Worm (Caenorhabditis elegans) whole organism, late embryonic: Measurements from ENCODE around the gene F44D12.2.

Source experiments
- C08G9.2 ChIP-seq: sonication (generic microtip); optimal IDR thresholded peaks from 2 replicates; lab custom pipeline; 2016; ENCODE audit warnings: mild to moderate bottlenecking, missing genetic modification characterization, moderate library complexity, missing compliant biosample characterization
- K02D7.2 ChIP-seq: sonication (generic microtip); optimal IDR thresholded peaks from 2 replicates; lab custom pipeline; 2017; ENCODE audit warnings: mild to moderate bottlenecking, missing genetic modification characterization, missing compliant biosample characterization
- T23F11.4 ChIP-seq: fragments of 200-800 bp; sonication (Bioruptor generic); optimal IDR thresholded peaks from 2 replicates; lab custom pipeline; 2018; ENCODE audit warnings: mild to moderate bottlenecking, missing genetic modification characterization, missing compliant biosample characterization
- ceh-18 ChIP-seq: sonication (generic microtip); optimal IDR thresholded peaks from 2 replicates; lab custom pipeline; 2016; ENCODE audit warnings: missing genetic modification characterization, missing compliant biosample characterization
- ceh-19 ChIP-seq: fragments of 200-800 bp; sonication (Bioruptor generic); optimal IDR thresholded peaks from 2 replicates; lab custom pipeline; 2018; ENCODE audit warnings: mild to moderate bottlenecking, missing genetic modification characterization, missing compliant biosample characterization
- ceh-2 ChIP-seq: sonication (generic microtip); optimal IDR thresholded peaks from 2 replicates; lab custom pipeline; 2016; ENCODE audit warnings: missing genotype, missing genetic modification characterization, missing compliant biosample characterization
- ceh-30 ChIP-seq: fragments of 150-350 bp; optimal IDR thresholded peaks from 2 replicates; lab custom pipeline; 2014; ENCODE audit warnings: missing biosample characterization, missing genetic modification characterization
- ceh-45 ChIP-seq: fragments of 200-800 bp; sonication (Bioruptor generic); IDR thresholded peaks from 2 replicates; pipeline ENCODE4 v1.3.6; 2022; ENCODE audit warnings: missing genetic modification reagents, missing genetic modification characterization, missing compliant biosample characterization
- ceh-48 ChIP-seq: sonication (generic microtip); optimal IDR thresholded peaks from 2 replicates; lab custom pipeline; 2016; ENCODE audit warnings: missing genetic modification characterization, inconsistent platforms, missing compliant biosample characterization
- ceh-9 ChIP-seq: sonication (generic microtip); optimal IDR thresholded peaks from 2 replicates; lab custom pipeline; 2016; ENCODE audit warnings: mild to moderate bottlenecking, missing genetic modification characterization, inconsistent platforms, missing compliant biosample characterization
- che-1 ChIP-seq: sonication (generic microtip); optimal IDR thresholded peaks from 2 replicates; lab custom pipeline; 2016; ENCODE audit warnings: mild to moderate bottlenecking, missing genetic modification characterization, missing compliant biosample characterization
- elt-2 ChIP-seq: sonication (generic microtip); optimal IDR thresholded peaks from 2 replicates; lab custom pipeline; 2016; ENCODE audit warnings: missing genetic modification reagents, missing genetic modification characterization, missing compliant biosample characterization
- ets-4 ChIP-seq: sonication (generic microtip); optimal IDR thresholded peaks from 2 replicates; lab custom pipeline; 2016; ENCODE audit warnings: missing genetic modification characterization, missing compliant biosample characterization
- eyg-1 ChIP-seq: sonication (generic microtip); optimal IDR thresholded peaks from 2 replicates; lab custom pipeline; 2016; ENCODE audit warnings: missing genotype, missing genetic modification characterization, missing compliant biosample characterization
- fax-1 ChIP-seq: sonication (generic microtip); optimal IDR thresholded peaks from 2 replicates; lab custom pipeline; 2016; ENCODE audit warnings: missing genotype, missing genetic modification characterization, missing compliant biosample characterization
- fkh-10 ChIP-seq: fragments of 150-350 bp; optimal IDR thresholded peaks from 2 replicates; lab custom pipeline; 2014; ENCODE audit warnings: missing biosample characterization, missing genetic modification reagents, missing genetic modification characterization
- fkh-6 ChIP-seq: sonication (generic microtip); optimal IDR thresholded peaks from 2 replicates; lab custom pipeline; 2016; ENCODE audit warnings: missing genetic modification characterization, missing compliant biosample characterization
- hlh-30 ChIP-seq: sonication (generic microtip); optimal IDR thresholded peaks from 2 replicates; lab custom pipeline; 2017; ENCODE audit warnings: antibody characterized with exemption, missing genetic modification characterization, missing compliant biosample characterization; ENCODE audit not compliant: insufficient read depth
- hlh-6 ChIP-seq: sonication (generic microtip); optimal IDR thresholded peaks from 2 replicates; lab custom pipeline; 2016; ENCODE audit warnings: missing genotype, missing genetic modification characterization, missing compliant biosample characterization
- lim-6 ChIP-seq: sonication (generic microtip); optimal IDR thresholded peaks from 2 replicates; lab custom pipeline; 2016; ENCODE audit warnings: missing genetic modification characterization, missing compliant biosample characterization
- lin-11 ChIP-seq: fragments of 200-800 bp; sonication (Bioruptor generic); optimal IDR thresholded peaks from 2 replicates; lab custom pipeline; 2018; ENCODE audit warnings: mild to moderate bottlenecking, missing genetic modification characterization, missing compliant biosample characterization
- madf-2 ChIP-seq: sonication (generic microtip); optimal IDR thresholded peaks from 2 replicates; lab custom pipeline; 2017; ENCODE audit warnings: missing genetic modification characterization, missing compliant biosample characterization
- nfya-1 ChIP-seq: sonication (generic microtip); optimal IDR thresholded peaks from 2 replicates; lab custom pipeline; 2017; ENCODE audit warnings: missing genetic modification characterization, mild to moderate bottlenecking, missing compliant biosample characterization, antibody characterized with exemption, moderate library complexity
- npax-4 ChIP-seq: sonication (generic microtip); optimal IDR thresholded peaks from 2 replicates; lab custom pipeline; 2016; ENCODE audit warnings: missing genetic modification characterization, missing compliant biosample characterization
- odd-2 ChIP-seq: sonication (generic microtip); optimal IDR thresholded peaks from 2 replicates; lab custom pipeline; 2017; ENCODE audit warnings: antibody characterized with exemption, mild to moderate bottlenecking, missing genetic modification characterization, missing compliant biosample characterization
- pat-9 ChIP-seq: fragments of 200-800 bp; sonication (Bioruptor generic); optimal IDR thresholded peaks from 2 replicates; lab custom pipeline; 2018; ENCODE audit warnings: mild to moderate bottlenecking, missing genetic modification characterization, moderate library complexity, missing compliant biosample characterization
- pax-1 ChIP-seq: fragments of 150-350 bp; optimal IDR thresholded peaks from 2 replicates; lab custom pipeline; 2014; ENCODE audit warnings: missing biosample characterization, missing genetic modification characterization
- pha-2 ChIP-seq: sonication (generic microtip); optimal IDR thresholded peaks from 2 replicates; lab custom pipeline; 2017; ENCODE audit warnings: mild to moderate bottlenecking, missing genetic modification characterization, missing compliant biosample characterization
- pqm-1 ChIP-seq: sonication (generic microtip); optimal IDR thresholded peaks from 2 replicates; lab custom pipeline; 2016; ENCODE audit warnings: missing genetic modification characterization, missing compliant biosample characterization
- pros-1 ChIP-seq: fragments of 150-350 bp; optimal IDR thresholded peaks from 2 replicates; lab custom pipeline; 2014; ENCODE audit warnings: missing biosample characterization, missing genetic modification reagents, missing genetic modification characterization
- ref-2 ChIP-seq: sonication (generic microtip); optimal IDR thresholded peaks from 2 replicates; lab custom pipeline; 2016; ENCODE audit warnings: missing genetic modification characterization, missing compliant biosample characterization
- rnt-1 ChIP-seq: sonication (generic microtip); optimal IDR thresholded peaks from 2 replicates; lab custom pipeline; 2016; ENCODE audit warnings: missing genetic modification characterization, missing compliant biosample characterization
- sdc-2 ChIP-seq: sonication (generic microtip); optimal IDR thresholded peaks from 2 replicates; lab custom pipeline; 2016; ENCODE audit warnings: missing genotype, missing genetic modification characterization, missing compliant biosample characterization
- sox-2 ChIP-seq: fragments of 200-800 bp; sonication (Bioruptor generic); IDR thresholded peaks from 2 replicates; pipeline ENCODE4 v1.3.6; 2022; ENCODE audit warnings: missing genetic modification reagents, missing genetic modification characterization, missing compliant biosample characterization
- syd-9 ChIP-seq: sonication (generic microtip); optimal IDR thresholded peaks from 2 replicates; lab custom pipeline; 2016; ENCODE audit warnings: mild to moderate bottlenecking, missing genetic modification characterization, moderate library complexity, missing compliant biosample characterization
- tbx-7 ChIP-seq: sonication (generic microtip); optimal IDR thresholded peaks from 2 replicates; lab custom pipeline; 2016; ENCODE audit warnings: missing genotype, missing genetic modification characterization, missing compliant biosample characterization
- ttx-3 ChIP-seq: sonication (generic microtip); optimal IDR thresholded peaks from 2 replicates; lab custom pipeline; 2016; ENCODE audit warnings: missing genetic modification reagents, missing genetic modification characterization, missing compliant biosample characterization
- unc-3 ChIP-seq, 2 experiments: fragments of 200-800 bp in 1 of 2; sonication (Bioruptor generic) in 1 of 2; sonication (generic microtip) in 1 of 2; conservative IDR thresholded peaks in 1 of 2; optimal IDR thresholded peaks in 1 of 2; 2 replicates each; pipeline versions ENCODE4 v1.3.6 to Lab custom; 2016 to 2022; ENCODE audit warnings: missing compliant biosample characterization in 2 of 2, missing genetic modification characterization in 2 of 2, missing genetic modification reagents in 1 of 2
- unc-42 ChIP-seq: sonication (generic microtip); optimal IDR thresholded peaks from 2 replicates; lab custom pipeline; 2016; ENCODE audit warnings: missing genotype, missing genetic modification characterization, missing compliant biosample characterization
- unc-55 ChIP-seq: sonication (generic microtip); optimal IDR thresholded peaks from 2 replicates; lab custom pipeline; 2017; ENCODE audit warnings: missing biosample characterization, missing genetic modification reagents, missing genetic modification characterization
- unc-86 ChIP-seq: sonication (generic microtip); optimal IDR thresholded peaks from 2 replicates; lab custom pipeline; 2016; ENCODE audit warnings: missing genetic modification characterization, missing compliant biosample characterization

F44D12.2 gene

DNA sequence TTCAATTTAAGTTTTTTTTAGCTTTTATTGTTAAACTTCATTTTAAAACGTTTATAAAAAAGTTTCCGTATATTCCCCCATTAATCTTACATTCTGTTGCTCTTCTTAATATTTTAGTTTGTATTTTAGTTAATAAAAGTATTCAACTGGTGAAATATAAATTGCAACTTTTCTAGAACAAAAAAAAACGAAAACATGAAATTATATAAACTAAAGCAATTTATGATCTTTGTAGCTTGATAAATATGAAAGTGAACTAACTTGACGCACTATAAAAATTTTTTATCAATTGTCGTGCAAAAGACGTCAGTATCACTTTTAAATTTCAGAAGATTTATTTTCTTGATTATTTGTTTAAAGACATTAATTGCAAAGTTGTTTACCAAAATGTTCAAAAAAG, at the start of gene F44D12.2:
Gene F44D12.2 (minus strand): TSS at position 101 of the 400 bp plus-strand sequence.
- TF ChIP-seq sox-2: no peak
- no peak for TF ChIP-seq nfya-1 (tag; lab: Kevin White, UChicago)
- no peak for TF ChIP-seq pqm-1 (tag; lab: Kevin White, UChicago)
- no peak for TF ChIP-seq ceh-19 (GFP tag; lab: Kevin White, UChicago)
- no peak for TF ChIP-seq pat-9 (tag; lab: Kevin White, UChicago)
- TF ChIP-seq ceh-30: no peak
- no peak for TF ChIP-seq che-1 (tag; lab: Kevin White, UChicago)
- TF ChIP-seq, all 69 proteins: peak for 0

DNA sequence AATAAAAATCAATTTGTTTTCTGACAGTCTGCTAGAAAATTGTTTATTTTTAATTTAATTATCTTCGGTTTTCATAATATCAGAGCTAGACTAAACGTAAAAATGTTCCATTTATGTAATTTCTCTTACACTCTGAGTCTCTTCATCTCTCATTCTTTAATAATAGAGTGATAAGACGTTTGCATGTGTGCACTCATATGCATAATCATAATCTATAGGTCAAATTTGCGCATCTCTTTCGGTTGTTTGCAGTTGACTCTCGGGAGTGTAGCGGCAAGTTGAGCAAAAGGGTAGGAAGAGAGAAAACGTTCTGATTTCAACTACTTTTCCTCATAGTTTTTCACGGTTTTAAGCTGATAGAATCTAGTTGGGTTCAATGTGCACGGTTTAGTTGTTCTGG, 48.9 kb upstream of the F44D12.2 start:
- TF ChIP-seq pax-1 (tag; lab: Kevin White, UChicago): peak; percentile 38
- TF ChIP-seq odd-2 (tag; lab: Kevin White, UChicago): no peak
- TF ChIP-seq elt-2 (tag; lab: Kevin White, UChicago): peak; percentile 54
- TF ChIP-seq, all 69 proteins: peak for 2

DNA sequence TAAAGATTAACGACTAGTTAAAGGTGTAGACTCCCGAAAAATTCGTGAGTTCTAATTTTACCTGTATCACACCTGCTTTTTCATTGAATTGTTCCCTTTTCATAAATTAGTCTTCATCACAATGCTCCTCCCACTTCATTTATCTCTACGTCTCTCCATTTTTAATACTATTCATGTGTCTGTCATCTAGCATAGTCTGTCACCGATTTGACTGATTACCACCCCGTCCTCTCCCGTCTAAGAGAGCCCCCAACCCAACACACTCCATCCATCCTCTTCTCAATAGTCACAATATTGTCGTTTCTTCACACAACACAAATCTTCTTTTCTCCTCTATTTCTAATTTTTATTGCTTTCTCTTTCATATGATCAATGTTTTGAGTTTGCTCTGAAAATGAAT, 47.6 kb upstream of the F44D12.2 start:
- no peak for TF ChIP-seq pat-9 (tag; lab: Kevin White, UChicago)
- peak; percentile 99 for TF ChIP-seq unc-55 (GFP tag; lab: Kevin White, UChicago)

DNA sequence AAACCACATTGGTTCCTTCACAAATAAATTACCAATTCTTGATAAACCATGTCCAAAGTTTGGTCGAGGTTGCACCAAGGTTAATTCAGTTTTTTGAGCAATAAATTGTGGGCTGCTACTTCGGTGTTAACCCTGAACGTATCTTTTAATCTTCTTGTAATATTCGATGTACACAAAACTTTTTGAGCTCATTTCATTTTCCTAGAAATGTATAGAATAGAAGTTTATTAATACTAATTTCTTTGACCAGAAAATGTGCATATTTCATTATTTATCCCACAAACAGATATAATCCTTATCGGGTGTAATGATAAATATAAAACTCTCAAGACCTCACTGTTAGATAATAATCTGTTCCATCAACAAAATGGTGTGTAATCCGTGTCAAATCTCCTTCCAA, 46.4 kb upstream of the F44D12.2 start:
- TF ChIP-seq T23F11.4 (GFP tag; lab: Kevin White, UChicago) (no peak), lin-11 (no peak), elt-2 (tag; lab: Kevin White, UChicago) (no peak), K02D7.2 (tag; lab: Kevin White, UChicago) (no peak), hlh-30 (no peak), sox-2 (no peak), pha-2 (tag; lab: Kevin White, UChicago) (no peak), ceh-45 (GFP tag; lab: Robert Waterston, UW) (no peak), hlh-6 (no peak), syd-9 (tag; lab: Kevin White, UChicago) (no peak), odd-2 (tag; lab: Kevin White, UChicago) (no peak), ceh-19 (GFP tag; lab: Kevin White, UChicago) (no peak), pqm-1 (tag; lab: Kevin White, UChicago) (no peak), ttx-3 (tag; lab: Kevin White, UChicago) (no peak)

DNA sequence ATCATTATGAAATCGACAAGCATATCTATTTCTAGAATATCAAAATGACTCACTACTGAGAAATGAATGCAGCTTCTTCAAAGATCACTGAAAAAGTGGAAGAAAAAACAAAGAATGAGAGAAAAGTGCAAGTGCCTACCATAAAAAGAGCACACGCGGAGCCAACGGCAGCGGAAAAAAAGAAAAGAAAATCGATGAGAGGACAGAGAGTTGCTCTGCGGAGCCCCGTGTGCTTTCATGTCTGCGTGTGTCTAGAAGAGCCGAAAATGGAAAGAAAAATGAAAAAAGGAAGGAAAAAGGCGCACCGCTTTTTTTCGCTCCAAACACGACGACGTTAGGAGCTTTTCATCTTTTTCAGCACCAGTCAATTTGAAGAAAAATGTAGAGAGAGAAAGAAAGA, 45.2 kb upstream of the F44D12.2 start, which contains the start of gene ipla-7:
Gene ipla-7 (minus strand): TSS at position 122 of the 400 bp plus-strand sequence.
- TF ChIP-seq lim-6 (tag; lab: Kevin White, UChicago) (no peak), pros-1 (tag; lab: Kevin White, UChicago) (no peak), unc-42 (tag; lab: Kevin White, UChicago) (peak; percentile 37), ceh-19 (GFP tag; lab: Kevin White, UChicago) (no peak), unc-86 (tag; lab: Kevin White, UChicago) (no peak), ceh-9 (tag; lab: Kevin White, UChicago) (no peak), tbx-7 (tag; lab: Kevin White, UChicago) (no peak), eyg-1 (tag; lab: Kevin White, UChicago) (no peak), unc-3 (GFP tag; conservative IDR thresholded peaks at IDR 0.05; lab: Robert Waterston, UW) (no peak), unc-3 (tag; optimal IDR thresholded peaks at IDR 0.05; lab: Kevin White, UChicago) (no peak), npax-4 (tag; lab: Kevin White, UChicago) (no peak), ceh-48 (tag; lab: Kevin White, UChicago) (peak; percentile 54), ref-2 (no peak), ets-4 (tag; lab: Kevin White, UChicago) (no peak), ceh-2 (no peak), lin-11 (no peak), madf-2 (tag; lab: Kevin White, UChicago) (no peak), ceh-18 (tag; lab: Kevin White, UChicago) (no peak), nfya-1 (tag; lab: Kevin White, UChicago) (no peak), fkh-10 (GFP tag; lab: Kevin White, UChicago) (no peak), fax-1 (peak; percentile 9), rnt-1 (tag; lab: Kevin White, UChicago) (no peak), sdc-2 (no peak), fkh-6 (tag; lab: Kevin White, UChicago) (no peak), C08G9.2 (tag; lab: Kevin White, UChicago) (no peak)
